Worm (Caenorhabditis elegans) whole organism, L4/young adult: ENCODE results near the gene frpr-13.
A peak's percentile ranks its signal among the peaks of the same experiment; 100 is the strongest.
"Not testable (repeated sequence)": the region's sequence is repeated elsewhere in the genome, so short reads cannot be mapped to it uniquely, and the experiment has no call there.

Source experiments
- W03F9.2 ChIP-seq: fragments of 150-350 bp; optimal IDR thresholded peaks from 2 replicates; lab custom pipeline; 2014; ENCODE audit warnings: missing biosample characterization, missing genetic modification characterization
- dao-5 ChIP-seq: sonication (generic microtip); optimal IDR thresholded peaks from 2 replicates; lab custom pipeline; 2016; ENCODE audit warnings: missing genotype, missing genetic modification characterization, moderate library complexity, missing compliant biosample characterization
- him-1 ChIP-seq: sonication (generic microtip); optimal IDR thresholded peaks from 2 replicates; lab custom pipeline; 2016; ENCODE audit warnings: missing genotype, missing genetic modification reagents, missing genetic modification characterization, missing compliant biosample characterization

The frpr-13 gene

ce11 chrV:8898756-8899155 lies at the start of gene frpr-13:
frpr-13 (plus strand) TSS chrV:8899056.
- TF ChIP-seq him-1 (tag; lab: Kevin White, UChicago) (no peak), W03F9.2 (no peak), dao-5 (tag; lab: Kevin White, UChicago) (no peak)

- TF ChIP-seq him-1 (tag; lab: Kevin White, UChicago); dao-5 (tag; lab: Kevin White, UChicago); W03F9.2: not testable (repeated sequence)
Observed at ce11 chrV:8861949-8862348, 36.9 kb upstream of the frpr-13 start, which contains the start of gene F07B7.12. F07B7.12 (minus strand) TSS chrV:8862049.

- TF ChIP-seq W03F9.2; him-1 (tag; lab: Kevin White, UChicago); dao-5 (tag; lab: Kevin White, UChicago): not testable (repeated sequence)
Observed at ce11 chrV:8897942-8898419, 875 bp upstream of the frpr-13 start, which contains the start of the genes his-17 and his-18. his-17 (minus strand) TSS chrV:8897992. his-18 (plus strand) TSS chrV:8898228.

- TF ChIP-seq him-1 (tag; lab: Kevin White, UChicago) (no peak), W03F9.2 (no peak), dao-5 (tag; lab: Kevin White, UChicago) (no peak)
Observed at ce11 chrV:8902697-8903096, 3.8 kb downstream of the frpr-13 start, which contains the start of gene frpr-12. frpr-12 (plus strand) TSS chrV:8902997.

ce11 chrV:8903916-8904315 lies 5.1 kb downstream of the frpr-13 start:
- no peak for TF ChIP-seq him-1 (tag; lab: Kevin White, UChicago)
- TF ChIP-seq W03F9.2: no peak
- TF ChIP-seq dao-5 (tag; lab: Kevin White, UChicago): no peak

- TF ChIP-seq dao-5 (tag; lab: Kevin White, UChicago): no peak
- TF ChIP-seq W03F9.2: no peak
- TF ChIP-seq him-1 (tag; lab: Kevin White, UChicago): no peak
Observed at ce11 chrV:8905656-8906055, 6.8 kb downstream of the frpr-13 start.

- TF ChIP-seq him-1 (tag; lab: Kevin White, UChicago) (no peak), W03F9.2 (no peak), dao-5 (tag; lab: Kevin White, UChicago) (no peak)
Observed at ce11 chrV:8906896-8907295, 8.0 kb downstream of the frpr-13 start, which contains the start of gene frpr-11. frpr-11 (plus strand) TSS chrV:8907196.

- TF ChIP-seq him-1 (tag; lab: Kevin White, UChicago): no peak
- no peak for TF ChIP-seq dao-5 (tag; lab: Kevin White, UChicago)
- TF ChIP-seq W03F9.2: no peak
Observed at ce11 chrV:8913940-8914339, 15.1 kb downstream of the frpr-13 start, which contains the start of gene mod-1. mod-1 (minus strand) TSS chrV:8914040.

ce11 chrV:8922781-8923180 lies 23.9 kb downstream of the frpr-13 start, which contains the start of gene ttr-47:
ttr-47 (plus strand) TSS chrV:8923088.
- TF ChIP-seq W03F9.2 (no peak), dao-5 (tag; lab: Kevin White, UChicago) (no peak), him-1 (tag; lab: Kevin White, UChicago) (no peak)

ce11 chrV:8927715-8928114 lies 28.9 kb downstream of the frpr-13 start:
- TF ChIP-seq dao-5 (tag; lab: Kevin White, UChicago) (no peak), W03F9.2 (no peak), him-1 (tag; lab: Kevin White, UChicago) (no peak)

- TF ChIP-seq dao-5 (tag; lab: Kevin White, UChicago): no peak
- no peak for TF ChIP-seq W03F9.2
- no peak for TF ChIP-seq him-1 (tag; lab: Kevin White, UChicago)
Observed at ce11 chrV:8928967-8929366, 30.1 kb downstream of the frpr-13 start, which contains the start of gene H14N18.4. H14N18.4 (minus strand) TSS chrV:8928978.

- TF ChIP-seq him-1 (tag; lab: Kevin White, UChicago) (no peak), dao-5 (tag; lab: Kevin White, UChicago) (no peak), W03F9.2 (no peak)
Observed at ce11 chrV:8932318-8932717, 33.5 kb downstream of the frpr-13 start, which contains the start of gene H14N18.2. H14N18.2 (plus strand) TSS chrV:8932618.

- TF ChIP-seq him-1 (tag; lab: Kevin White, UChicago): no peak
Observed at ce11 chrV:8934264-8934663, 35.4 kb downstream of the frpr-13 start.

ce11 chrV:8935104-8935503 lies 36.2 kb downstream of the frpr-13 start:
- TF ChIP-seq dao-5 (tag; lab: Kevin White, UChicago) (no peak), him-1 (tag; lab: Kevin White, UChicago) (no peak), W03F9.2 (no peak)

- no peak for TF ChIP-seq him-1 (tag; lab: Kevin White, UChicago)
- TF ChIP-seq W03F9.2: peak; percentile 54
- TF ChIP-seq dao-5 (tag; lab: Kevin White, UChicago): peak; percentile 68
Observed at ce11 chrV:8936184-8936589, 37.3 kb downstream of the frpr-13 start, which contains the start of gene unc-23. unc-23 (plus strand) TSS chrV:8936359.
